Fruit fly (Drosophila melanogaster) whole organism, prepupa: ENCODE measurements around the gene fws.

Source experiments
- CG6808 ChIP-seq: fragments of 200-800 bp; sonication (Bioruptor generic); optimal IDR thresholded peaks from 3 replicates; lab custom pipeline; 2017; ENCODE audit warnings: missing biosample characterization, missing genetic modification characterization, mild to moderate bottlenecking, moderate library complexity, missing genetic modification reagents
- Ets21C ChIP-seq: fragments of 200-800 bp; sonication (Bioruptor generic); optimal IDR thresholded peaks from 3 replicates; lab custom pipeline; 2016; ENCODE audit warnings: missing biosample characterization, missing genetic modification characterization
- Hr39 ChIP-seq: fragments of 200-800 bp; sonication (Bioruptor generic); optimal IDR thresholded peaks from 2 replicates; lab custom pipeline; 2016; ENCODE audit warnings: missing biosample characterization, missing genetic modification characterization
- OdsH ChIP-seq: fragments of 200-800 bp; sonication (Bioruptor generic); optimal IDR thresholded peaks from 3 replicates; lab custom pipeline; 2016; ENCODE audit warnings: missing biosample characterization, missing genetic modification characterization
- acj6 ChIP-seq: fragments of 200-800 bp; sonication (Bioruptor generic); optimal IDR thresholded peaks from 3 replicates; lab custom pipeline; 2016; ENCODE audit warnings: missing biosample characterization, missing genetic modification characterization
- esn ChIP-seq: fragments of 200-800 bp; sonication (Bioruptor generic); optimal IDR thresholded peaks from 2 replicates; lab custom pipeline; 2016; ENCODE audit warnings: missing biosample characterization, mild to moderate bottlenecking, missing genetic modification characterization, moderate library complexity
- net ChIP-seq: fragments of 200-800 bp; sonication (Bioruptor generic); optimal IDR thresholded peaks from 3 replicates; lab custom pipeline; 2016; ENCODE audit warnings: missing biosample characterization, missing genetic modification characterization

DNA sequence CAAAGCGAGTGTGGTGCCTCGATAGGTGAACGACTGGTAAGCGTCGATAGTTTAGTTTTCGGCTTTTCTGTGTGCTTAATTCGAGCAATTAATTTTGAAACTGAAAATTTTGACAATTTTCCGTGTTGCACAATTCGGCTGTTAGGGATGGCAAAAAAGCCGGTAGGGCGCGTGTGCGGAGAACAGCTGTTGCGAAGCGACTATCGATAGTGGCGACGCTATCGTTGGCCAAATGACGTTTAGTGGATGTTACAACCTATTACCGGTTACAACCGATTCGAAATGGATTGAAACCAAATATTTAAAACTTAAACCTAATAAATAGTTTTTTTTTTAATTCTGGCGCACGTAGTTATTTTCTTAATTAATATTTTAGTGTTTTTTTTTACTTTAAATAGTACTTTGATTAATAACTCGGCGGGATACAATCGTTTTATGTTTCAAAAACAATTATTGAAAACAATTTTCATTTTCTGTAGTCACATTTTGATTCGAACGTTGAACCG lies 20.2 kb upstream of the fws start, which contains the start of the genes mEFTs and Dhc36C:
- TF ChIP-seq CG6808 = no peak
- no peak for TF ChIP-seq acj6 (GFP tag; lab: Kevin White, UChicago)
- TF ChIP-seq esn (GFP tag; lab: Kevin White, UChicago) = no peak
- TF ChIP-seq Ets21C = no peak
- no peak for TF ChIP-seq net (GFP tag; lab: Kevin White, UChicago)
- TF ChIP-seq OdsH (GFP tag; lab: Kevin White, UChicago) = no peak
- no peak for TF ChIP-seq Hr39 (GFP tag; lab: Kevin White, UChicago)
